Worm (Caenorhabditis elegans): Measurements from ENCODE around the gene Y22D7AL.16.

ce11 chrIII:1652181-1652580 is 12.8 kb downstream of the Y22D7AL.16 start, which contains the start of gene Y22D7AL.1:
- TF ChIP-seq R02D3.7 (tag; optimal IDR thresholded peaks at IDR 0.05) (no peak), fkh-2 (tag; optimal IDR thresholded peaks at IDR 0.05) (no peak), fkh-10 (GFP tag; optimal IDR thresholded peaks at IDR 0.05) (no peak), elt-2 (tag; optimal IDR thresholded peaks at IDR 0.05) (no peak), aly-2 (tag; optimal IDR thresholded peaks at IDR 0.05) (no peak)
